Fruit fly (Drosophila melanogaster) whole organism, adult: ENCODE results near the gene TrissinR.

Experiments
- CG11617 ChIP-seq: fragments of 200-800 bp; sonication (Bioruptor generic); optimal IDR thresholded peaks from 2 replicates; lab custom pipeline; 2017; ENCODE audit warnings: mild to moderate bottlenecking, missing biosample characterization, missing genetic modification reagents, missing genetic modification characterization
- CG14711 ChIP-seq: fragments of 200-800 bp; sonication (Bioruptor generic); optimal IDR thresholded peaks from 2 replicates; lab custom pipeline; 2018; ENCODE audit warnings: missing biosample characterization, mild to moderate bottlenecking, missing genetic modification characterization, moderate library complexity
- CG1620 ChIP-seq: fragments of 200-800 bp; sonication (Bioruptor generic); optimal IDR thresholded peaks from 2 replicates; lab custom pipeline; 2016; ENCODE audit warnings: missing biosample characterization, missing genetic modification characterization
- CG5204 ChIP-seq: fragments of 200-800 bp; sonication (Bioruptor generic); optimal IDR thresholded peaks from 2 replicates; lab custom pipeline; 2016; ENCODE audit warnings: missing biosample characterization, missing genetic modification characterization
- CG7045 ChIP-seq: fragments of 200-800 bp; sonication (Bioruptor generic); optimal IDR thresholded peaks from 2 replicates; lab custom pipeline; 2017; ENCODE audit warnings: missing biosample characterization, mild to moderate bottlenecking, missing genetic modification characterization
- CG7101 ChIP-seq: fragments of 200-800 bp; sonication (Bioruptor generic); optimal IDR thresholded peaks from 2 replicates; lab custom pipeline; 2018; ENCODE audit warnings: missing biosample characterization, mild to moderate bottlenecking, missing genetic modification characterization, moderate library complexity
- bab1 ChIP-seq: fragments of 200-800 bp; sonication (Bioruptor generic); optimal IDR thresholded peaks from 3 replicates; lab custom pipeline; 2019; ENCODE audit warnings: missing biosample characterization, mild to moderate bottlenecking, missing genetic modification characterization, moderate library complexity
- cic ChIP-seq: fragments of 200-800 bp; sonication (Bioruptor generic); optimal IDR thresholded peaks from 2 replicates; lab custom pipeline; 2017; ENCODE audit warnings: missing biosample characterization, mild to moderate bottlenecking, missing genetic modification characterization, moderate library complexity
- kay ChIP-seq: fragments of 200-800 bp; sonication (Bioruptor generic); peaks from one replicate; lab custom pipeline; 2016; ENCODE audit warnings: missing biosample characterization, missing genetic modification characterization, borderline replicate concordance
- tj ChIP-seq: fragments of 200-800 bp; sonication (Bioruptor generic); optimal IDR thresholded peaks from 3 replicates; lab custom pipeline; 2017; ENCODE audit warnings: missing biosample characterization, mild to moderate bottlenecking, missing genetic modification characterization, moderate library complexity
- toe ChIP-seq: fragments of 200-800 bp; sonication (Bioruptor generic); optimal IDR thresholded peaks from 2 replicates; lab custom pipeline; 2016; ENCODE audit warnings: missing biosample characterization, missing genetic modification characterization

- TF ChIP-seq CG5204 (GFP tag; lab: Kevin White, UChicago) (no peak), CG7045 (GFP tag; lab: Kevin White, UChicago) (no peak), cic (no peak), bab1 (no peak), kay (no peak), CG1620 (GFP tag; lab: Kevin White, UChicago) (no peak), toe (GFP tag; lab: Kevin White, UChicago) (no peak), tj (GFP tag; lab: Kevin White, UChicago) (no peak), CG7101 (tag; lab: Kevin White, UChicago) (no peak), CG11617 (GFP tag; lab: Kevin White, UChicago) (no peak), CG14711 (no peak)
These were observed 70.7 kb downstream of the TrissinR start for dm6 chr2L:5894533-5894932.
